Worm (Caenorhabditis elegans) whole organism, L3 larva: ENCODE results near the gene C33F10.14.
"Not testable (repeated sequence)": the region's sequence is repeated elsewhere in the genome, so short reads cannot be mapped to it uniquely, and the experiment has no call there.

ENCODE experiments used
- lin-15B ChIP-seq: fragments of 150-350 bp; optimal IDR thresholded peaks from 2 replicates; lab custom pipeline; 2014; ENCODE audit warnings: missing biosample characterization, missing genetic modification characterization
- nhr-25 ChIP-seq: sonication (generic microtip); optimal IDR thresholded peaks from 2 replicates; lab custom pipeline; 2017; ENCODE audit warnings: missing biosample characterization, missing genetic modification characterization
- nhr-77 ChIP-seq: fragments of 150-350 bp; optimal IDR thresholded peaks from 2 replicates; lab custom pipeline; 2014; ENCODE audit warnings: missing biosample characterization, missing genetic modification characterization
- snpc-4 ChIP-seq: fragments of 150-350 bp; optimal IDR thresholded peaks from 2 replicates; lab custom pipeline; 2014; ENCODE audit warnings: missing biosample characterization, missing genetic modification characterization

- not testable (repeated sequence) for TF ChIP-seq snpc-4, lin-15B, nhr-25, nhr-77 (tag; lab: Kevin White, UChicago)
Measured at ce11 chrII:4842143-4842658, 45.0 kb downstream of the C33F10.14 start, which contains the start of the genes T23B7.2 and nspd-4.
